Fruit fly (Drosophila melanogaster): Measurements from ENCODE around the gene emc.

emc gene

dm6 chr3L:776201-776600, 27.0 kb downstream of the emc start (continued):
- TF ChIP-seq CG6689 (GFP tag; IDR thresholded peaks at IDR 0.05) (no peak), Dip3 (GFP tag; optimal IDR thresholded peaks at IDR 0.05) (no peak), sr (GFP tag; IDR thresholded peaks at IDR 0.05) (no peak), ato (GFP tag; IDR thresholded peaks at IDR 0.05; ENCODE audit: partially characterized antibody) (no peak), CG15269 (tag; optimal IDR thresholded peaks at IDR 0.05) (no peak), CG10209 (GFP tag; optimal IDR thresholded peaks at IDR 0.05) (no peak), unpg (GFP tag; optimal IDR thresholded peaks at IDR 0.05) (no peak), CG14965 (GFP tag; optimal IDR thresholded peaks at IDR 0.05; ENCODE audit: borderline replicate concordance) (no peak), ham (GFP tag; IDR thresholded peaks at IDR 0.05) (no peak), cato (GFP tag; optimal IDR thresholded peaks at IDR 0.05; ENCODE audit: borderline replicate concordance) (no peak), Asciz (GFP tag; optimal IDR thresholded peaks at IDR 0.05) (no peak), Xrp1 (GFP tag; IDR thresholded peaks at IDR 0.05) (0 out of 2 replicates have a peak, but pooled peaks have one; percentile 14), CG13775 (GFP tag; optimal IDR thresholded peaks at IDR 0.05) (no peak), ftz-f1 (GFP tag; optimal IDR thresholded peaks at IDR 0.05) (no peak), Xbp1 (GFP tag; optimal IDR thresholded peaks at IDR 0.05) (no peak), Bgb (GFP tag; IDR thresholded peaks at IDR 0.05; ENCODE audit: partially characterized antibody) (no peak), Fer1 (GFP tag; optimal IDR thresholded peaks at IDR 0.05) (no peak), nom (GFP tag; optimal IDR thresholded peaks at IDR 0.05) (peak; percentile 0), Drgx (GFP tag; IDR thresholded peaks at IDR 0.05) (peak; percentile 37; the same call in 1 of the 2 replicates), fd102C (GFP tag; optimal IDR thresholded peaks at IDR 0.05) (no peak), CG4360 (GFP tag; IDR thresholded peaks at IDR 0.05) (no peak), CG10959 (GFP tag; IDR thresholded peaks at IDR 0.05) (no peak), CG6854 (GFP tag; optimal IDR thresholded peaks at IDR 0.05) (no peak), lola (GFP tag; optimal IDR thresholded peaks at IDR 0.05) (peak in 1 of 3 experiments; percentile 17), CG12942 (GFP tag; optimal IDR thresholded peaks at IDR 0.05) (no peak), CG11093 (GFP tag; IDR thresholded peaks at IDR 0.05) (no peak), Usf (GFP tag; optimal IDR thresholded peaks at IDR 0.05) (no peak), Taf1 (GFP tag; IDR thresholded peaks at IDR 0.05) (no peak), Blimp-1 (GFP tag; optimal IDR thresholded peaks at IDR 0.05) (peak; percentile 12), CG34224 (GFP tag; IDR thresholded peaks at IDR 0.05; ENCODE audit: partially characterized antibody) (no peak), jumu (GFP tag; optimal IDR thresholded peaks at IDR 0.05) (no peak)

dm6 chr3L:776696-777095, 27.5 kb downstream of the emc start:
- TF ChIP-seq Mad (GFP tag; optimal IDR thresholded peaks at IDR 0.05) (no peak), usp (GFP tag; optimal IDR thresholded peaks at IDR 0.05) (no peak), Ets65A (GFP tag) (peak; percentile 86), fd96Cb (tag; optimal IDR thresholded peaks at IDR 0.05) (no peak), Dll (GFP tag; IDR thresholded peaks at IDR 0.05; ENCODE audit: partially characterized antibody) (no peak), peb (GFP tag; IDR thresholded peaks at IDR 0.05) (no peak), TFAM (GFP tag; optimal IDR thresholded peaks at IDR 0.05) (no peak), Tbp (GFP tag; optimal IDR thresholded peaks at IDR 0.05) (no peak), CrebB (tag; optimal IDR thresholded peaks at IDR 0.05) (no peak), crol (GFP tag; IDR thresholded peaks at IDR 0.05) (peak; percentile 30; the same call in 1 of the 2 replicates), Elba2 (GFP tag; optimal IDR thresholded peaks at IDR 0.05) (no peak), ssp (GFP tag; IDR thresholded peaks at IDR 0.05) (no peak), stc (GFP tag; IDR thresholded peaks at IDR 0.05) (0 out of 2 replicates have a peak, but pooled peaks have one; percentile 14), Ssrp (tag; optimal IDR thresholded peaks at IDR 0.05) (no peak), ewg (GFP tag; optimal IDR thresholded peaks at IDR 0.05) (no peak), pnt (GFP tag; optimal IDR thresholded peaks at IDR 0.05) (no peak), Hr51 (GFP tag; optimal IDR thresholded peaks at IDR 0.05) (no peak), emc (GFP tag; optimal IDR thresholded peaks at IDR 0.05) (no peak), CG13894 (tag; optimal IDR thresholded peaks at IDR 0.05) (peak; percentile 14), CG13775 (GFP tag; optimal IDR thresholded peaks at IDR 0.05) (no peak), bbx (GFP tag; IDR thresholded peaks at IDR 0.05; ENCODE audit: partially characterized antibody) (no peak), Gsc (GFP tag; IDR thresholded peaks at IDR 0.05) (no peak)
